Worm (Caenorhabditis elegans): ENCODE data around the gene str-13.

str-13 gene

DNA sequence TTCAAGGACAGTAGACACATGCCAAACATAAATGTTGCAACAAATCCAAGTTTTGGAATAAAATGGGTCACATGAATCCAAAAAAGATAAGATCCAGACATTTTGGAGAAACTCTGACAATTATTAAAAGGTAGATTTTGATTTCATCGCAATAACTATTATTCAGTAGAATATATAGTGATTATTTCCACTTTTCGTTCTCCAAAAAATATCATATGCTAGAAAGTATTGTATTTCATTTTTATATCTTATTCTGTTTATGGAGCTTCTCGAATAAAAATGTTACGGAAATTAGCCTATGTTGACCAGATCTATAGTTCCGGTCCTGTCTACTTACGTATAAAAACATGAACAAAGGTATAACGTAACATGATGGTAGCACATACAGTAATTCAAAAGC lies at the start of gene str-13:
TSS of gene str-13 (minus strand) at position 101 of the 400 bp plus-strand sequence.
- TF ChIP-seq zip-11 (GFP tag; IDR thresholded peaks at IDR 0.05) (no peak), saeg-2 (GFP tag; IDR thresholded peaks at IDR 0.05) (no peak), nhr-237 (tag; optimal IDR thresholded peaks at IDR 0.05) (no peak), mdl-1 (tag; optimal IDR thresholded peaks at IDR 0.05) (no peak), F26F4.8 (GFP tag; conservative IDR thresholded peaks at IDR 0.05) (no peak)

DNA sequence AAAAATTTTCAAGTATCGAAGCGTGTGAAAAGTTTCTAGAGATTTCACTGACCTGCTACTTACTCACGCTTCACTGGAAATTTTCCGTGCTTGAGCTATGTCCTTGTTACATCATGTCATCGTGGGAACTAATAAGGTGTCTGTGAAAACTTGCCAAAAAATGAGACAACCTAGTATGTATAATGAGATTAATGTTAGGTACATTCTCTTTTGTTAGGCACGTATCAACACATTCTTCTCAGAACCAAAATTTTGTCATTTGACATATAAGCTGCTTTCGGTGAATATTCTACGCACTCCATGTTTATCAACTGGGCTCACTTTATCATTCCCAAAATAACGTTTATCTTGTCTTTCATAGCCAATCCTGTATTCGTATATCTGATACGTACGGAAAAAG lies 47.0 kb upstream of the str-13 start, which contains the start of gene srj-18:
TSS of gene srj-18 (plus strand) at position 301 of the 400 bp plus-strand sequence.
- TF ChIP-seq nhr-41 (GFP tag; IDR thresholded peaks at IDR 0.05) (no peak), aha-1 (tag) (no peak), mdt-29 (GFP tag; IDR thresholded peaks at IDR 0.05) (no peak), nhr-42 (GFP tag; IDR thresholded peaks at IDR 0.05) (no peak), F44E2.7 (GFP tag; IDR thresholded peaks at IDR 0.05) (no peak), tra-1 (GFP tag; IDR thresholded peaks at IDR 0.05) (no peak), daf-8 (GFP tag; IDR thresholded peaks at IDR 0.05) (no peak)

ce11 chrV:2771560-2771959 lies 44.6 kb upstream of the str-13 start, which contains the start of gene srh-56:
Gene srh-56 (plus strand): TSS chrV:2771860.
- no peak for TF ChIP-seq R02D3.7 (tag; optimal IDR thresholded peaks at IDR 0.05)
- no peak for TF ChIP-seq spr-3 (GFP tag; optimal IDR thresholded peaks at IDR 0.05)
- TF ChIP-seq lin-13 (GFP tag; optimal IDR thresholded peaks at IDR 0.05): no peak
- no peak for TF ChIP-seq mxl-3 (GFP tag; optimal IDR thresholded peaks at IDR 0.05)
- TF ChIP-seq D1046.2 (GFP tag; IDR thresholded peaks at IDR 0.05): no peak
- TF ChIP-seq F49E8.2 (tag; optimal IDR thresholded peaks at IDR 0.05; ENCODE audit: borderline replicate concordance): no peak
- no peak for TF ChIP-seq ceh-62 (tag; optimal IDR thresholded peaks at IDR 0.05)

- TF ChIP-seq dmd-8 (GFP tag; IDR thresholded peaks at IDR 0.05): no peak
Observed at ce11 chrV:2769754-2770153, 42.8 kb upstream of the str-13 start, which contains the start of gene dhs-15. Gene dhs-15 (minus strand): TSS chrV:2769854.

- TF ChIP-seq unc-62 (GFP tag; optimal IDR thresholded peaks at IDR 0.05 in 1 of 2) (peak in 1 of 2 experiments; percentile 64), unc-62 (tag; optimal IDR thresholded peaks at IDR 0.05) (no peak), nhr-28 (tag; optimal IDR thresholded peaks at IDR 0.05) (peak; percentile 78), hlh-11 (tag; optimal IDR thresholded peaks at IDR 0.05) (no peak)
Observed at ce11 chrV:2767465-2767864, 40.5 kb upstream of the str-13 start, which contains the start of gene R05D8.9. Gene R05D8.9 (minus strand): TSS chrV:2767565.

- TF ChIP-seq dmd-6 (GFP tag; IDR thresholded peaks at IDR 0.05) (peak; percentile 71), php-3 (GFP tag; IDR thresholded peaks at IDR 0.05) (0 out of 2 replicates have a peak, but pooled peaks have one; percentile 11), daf-16 (GFP tag; optimal IDR thresholded peaks at IDR 0.05) (no peak), daf-16 (tag; optimal IDR thresholded peaks at IDR 0.05) (peak; percentile 76), nhr-28 (tag; optimal IDR thresholded peaks at IDR 0.05) (peak; percentile 92), mep-1 (tag; optimal IDR thresholded peaks at IDR 0.05) (no peak), pqm-1 (tag; optimal IDR thresholded peaks at IDR 0.05) (peak; percentile 65), daf-19 (GFP tag; conservative IDR thresholded peaks at IDR 0.05) (no peak), hlh-11 (tag; optimal IDR thresholded peaks at IDR 0.05) (peak; percentile 25), nhr-77 (tag; optimal IDR thresholded peaks at IDR 0.05) (peak; percentile 81)
Observed at ce11 chrV:2765052-2765451, 38.1 kb upstream of the str-13 start, which contains the start of gene dhs-14. Gene dhs-14 (minus strand): TSS chrV:2765200.

ce11 chrV:2763105-2763504 lies 36.1 kb upstream of the str-13 start, which contains the start of gene R05D8.7:
Gene R05D8.7 (minus strand): TSS chrV:2763208.
- peak; percentile 54 for TF ChIP-seq nhr-28 (tag; optimal IDR thresholded peaks at IDR 0.05)
- no peak for TF ChIP-seq aha-1 (tag)
- TF ChIP-seq madf-5 (GFP tag; IDR thresholded peaks at IDR 0.05): no peak
- no peak for TF ChIP-seq F37D6.2 (tag; optimal IDR thresholded peaks at IDR 0.05)
- no peak for TF ChIP-seq Y105C5A.15 (GFP tag; IDR thresholded peaks at IDR 0.05)
- no peak for TF ChIP-seq mep-1 (tag; optimal IDR thresholded peaks at IDR 0.05)
- TF ChIP-seq ceh-28 (tag; optimal IDR thresholded peaks at IDR 0.05): no peak
- no peak for TF ChIP-seq F44E2.7 (GFP tag; IDR thresholded peaks at IDR 0.05)
